Worm (Caenorhabditis elegans) whole organism, young adult: ENCODE measurements around the gene pigk-1.

Experiments used
- D2030.7 ChIP-seq: fragments of 200-800 bp; sonication (Bioruptor generic); IDR thresholded peaks from 2 replicates; pipeline ENCODE4 v1.3.6; 2022; ENCODE audit warnings: missing genetic modification reagents, missing genetic modification characterization, missing compliant biosample characterization
- F10E7.11 ChIP-seq: sonication (generic microtip); optimal IDR thresholded peaks from 2 replicates; lab custom pipeline; 2017; ENCODE audit warnings: mild to moderate bottlenecking, missing genetic modification characterization, moderate library complexity, missing compliant biosample characterization
- F33H1.4 ChIP-seq: fragments of 200-800 bp; sonication (Bioruptor generic); IDR thresholded peaks from 2 replicates; pipeline ENCODE4 v1.3.6; 2022; ENCODE audit warnings: missing genetic modification reagents, missing genetic modification characterization, missing compliant biosample characterization
- F49E8.2 ChIP-seq: sonication (generic microtip); optimal IDR thresholded peaks from 3 replicates; lab custom pipeline; 2017; ENCODE audit warnings: missing genetic modification characterization, mild to moderate bottlenecking, missing compliant biosample characterization, antibody characterized with exemption, moderate library complexity; ENCODE audit not compliant: insufficient read depth
- K11D2.4 ChIP-seq: fragments of 200-800 bp; sonication (Bioruptor generic); IDR thresholded peaks from 2 replicates; pipeline ENCODE4 v1.3.6; 2022; ENCODE audit warnings: missing genetic modification reagents, missing genetic modification characterization, missing compliant biosample characterization
- Y79H2A.3 ChIP-seq: fragments of 200-800 bp; sonication (Bioruptor generic); conservative IDR thresholded peaks from 2 replicates; pipeline ENCODE4 v1.3.6; 2022; ENCODE audit warnings: missing genetic modification reagents, missing genetic modification characterization, missing compliant biosample characterization
- attf-5 ChIP-seq: fragments of 200-800 bp; sonication (Bioruptor generic); optimal IDR thresholded peaks from 2 replicates; lab custom pipeline; 2018; ENCODE audit warnings: mild to moderate bottlenecking, missing genetic modification characterization, missing compliant biosample characterization
- cebp-2 ChIP-seq: fragments of 200-800 bp; sonication (Bioruptor generic); IDR thresholded peaks from 2 replicates; pipeline ENCODE4 v1.3.6; 2022; ENCODE audit warnings: missing genetic modification characterization, missing compliant biosample characterization
- ceh-100 ChIP-seq: fragments of 200-800 bp; sonication (Bioruptor generic); IDR thresholded peaks from 2 replicates; pipeline ENCODE4 v1.3.6; 2022; ENCODE audit warnings: missing genetic modification reagents, missing genetic modification characterization, missing compliant biosample characterization
- ceh-27 ChIP-seq: fragments of 200-800 bp; sonication (Bioruptor generic); optimal IDR thresholded peaks from 2 replicates; lab custom pipeline; 2018; ENCODE audit warnings: mild to moderate bottlenecking, missing genetic modification characterization, moderate library complexity, missing compliant biosample characterization
- ceh-40 ChIP-seq: fragments of 200-800 bp; sonication (Bioruptor generic); IDR thresholded peaks from 2 replicates; pipeline ENCODE4 v1.3.6; 2022; ENCODE audit warnings: missing genetic modification characterization, missing compliant biosample characterization
- ceh-58 ChIP-seq: fragments of 200-800 bp; sonication (Bioruptor generic); IDR thresholded peaks from 2 replicates; pipeline ENCODE4 v1.3.6; 2022; ENCODE audit warnings: missing genetic modification characterization, missing compliant biosample characterization
- ceh-91 ChIP-seq: fragments of 200-800 bp; sonication (Bioruptor generic); IDR thresholded peaks from 2 replicates; pipeline ENCODE4 v1.3.6; 2022; ENCODE audit warnings: missing genetic modification reagents, missing genetic modification characterization, missing compliant biosample characterization
- dox-1 ChIP-seq: fragments of 200-800 bp; sonication (Bioruptor generic); IDR thresholded peaks from 2 replicates; pipeline ENCODE4 v1.3.6; 2022; ENCODE audit warnings: missing genetic modification reagents, missing genetic modification characterization, missing compliant biosample characterization
- dpl-1 ChIP-seq: fragments of 150-350 bp; optimal IDR thresholded peaks from 2 replicates; lab custom pipeline; 2014; ENCODE audit warnings: missing biosample characterization, missing genetic modification reagents, missing genetic modification characterization
- efl-1 ChIP-seq: fragments of 150-350 bp; optimal IDR thresholded peaks from 2 replicates; lab custom pipeline; 2014; ENCODE audit warnings: missing biosample characterization, missing genetic modification reagents, missing genetic modification characterization
- egrh-3 ChIP-seq: fragments of 200-800 bp; sonication (Bioruptor generic); IDR thresholded peaks from 2 replicates; pipeline ENCODE4 v1.3.6; 2022; ENCODE audit warnings: missing genetic modification reagents, missing genetic modification characterization, missing compliant biosample characterization
- hmg-1.2 ChIP-seq: fragments of 200-800 bp; sonication (Bioruptor generic); IDR thresholded peaks from 2 replicates; pipeline ENCODE4 v1.3.6; 2022; ENCODE audit warnings: missing genetic modification reagents, missing genetic modification characterization, missing compliant biosample characterization
- hsf-1 ChIP-seq: fragments of 200-800 bp; sonication (Bioruptor generic); IDR thresholded peaks from 2 replicates; pipeline ENCODE4 v1.3.6; 2022; ENCODE audit warnings: missing genetic modification reagents, missing genetic modification characterization, missing compliant biosample characterization
- lin-54 ChIP-seq: fragments of 200-800 bp; sonication (Bioruptor generic); optimal IDR thresholded peaks from 2 replicates; lab custom pipeline; 2018; ENCODE audit warnings: mild to moderate bottlenecking, missing genetic modification characterization, missing compliant biosample characterization
- lsl-1 ChIP-seq: fragments of 200-800 bp; sonication (Bioruptor generic); optimal IDR thresholded peaks from 2 replicates; lab custom pipeline; 2018; ENCODE audit warnings: mild to moderate bottlenecking, missing genetic modification characterization, moderate library complexity, missing compliant biosample characterization
- madf-3 ChIP-seq: fragments of 200-800 bp; sonication (Bioruptor generic); IDR thresholded peaks from 2 replicates; pipeline ENCODE4 v1.3.6; 2022; ENCODE audit warnings: missing genetic modification reagents, missing genetic modification characterization, missing compliant biosample characterization
- madf-6 ChIP-seq: fragments of 200-800 bp; sonication (Bioruptor generic); IDR thresholded peaks from 2 replicates; pipeline ENCODE4 v1.3.6; 2022; ENCODE audit warnings: missing genetic modification reagents, missing genetic modification characterization, missing compliant biosample characterization
- madf-8 ChIP-seq: fragments of 200-800 bp; sonication (Bioruptor generic); conservative IDR thresholded peaks from 2 replicates; pipeline ENCODE4 v1.3.6; 2022; ENCODE audit warnings: missing genetic modification reagents, missing genetic modification characterization, missing compliant biosample characterization
- mcd-1 ChIP-seq: fragments of 200-800 bp; sonication (Bioruptor generic); IDR thresholded peaks from 2 replicates; pipeline ENCODE4 v1.3.6; 2022; ENCODE audit warnings: missing genetic modification reagents, missing genetic modification characterization, missing compliant biosample characterization
- nfya-2 ChIP-seq: fragments of 200-800 bp; sonication (Bioruptor generic); IDR thresholded peaks from 2 replicates; pipeline ENCODE4 v1.3.6; 2022; ENCODE audit warnings: missing genetic modification reagents, missing genetic modification characterization, missing compliant biosample characterization
- nfyb-1 ChIP-seq: fragments of 200-800 bp; sonication (Bioruptor generic); IDR thresholded peaks from 2 replicates; pipeline ENCODE4 v1.3.6; 2022; ENCODE audit warnings: missing genetic modification reagents, missing genetic modification characterization, missing compliant biosample characterization
- nhr-179 ChIP-seq: sonication (generic microtip); optimal IDR thresholded peaks from 2 replicates; lab custom pipeline; 2016; ENCODE audit warnings: mild to moderate bottlenecking, missing genetic modification characterization, missing compliant biosample characterization
- repo-1 ChIP-seq: sonication (generic microtip); optimal IDR thresholded peaks from 2 replicates; lab custom pipeline; 2017; ENCODE audit warnings: mild to moderate bottlenecking, missing genetic modification characterization, missing compliant biosample characterization
- rpc-1 ChIP-seq, 2 experiments: fragments of 150-350 bp in 1 of 2; sonication (generic microtip) in 1 of 2; optimal IDR thresholded peaks; 2 replicates each; lab custom pipeline; 2014 to 2018; ENCODE audit warnings: missing biosample characterization in 1 of 2, missing genetic modification characterization in 1 of 2, missing genetic modification reagents in 1 of 2, missing genotype in 1 of 2
- snpc-1.1 ChIP-seq: sonication (generic microtip); optimal IDR thresholded peaks from 2 replicates; lab custom pipeline; 2017; ENCODE audit warnings: missing genetic modification characterization, mild to moderate bottlenecking, missing compliant biosample characterization, antibody characterized with exemption, moderate library complexity, missing genotype, missing genetic modification reagents; ENCODE audit not compliant: insufficient read depth
- snpc-1.3 ChIP-seq: sonication (generic microtip); optimal IDR thresholded peaks from 2 replicates; lab custom pipeline; 2017; ENCODE audit warnings: missing genetic modification characterization, mild to moderate bottlenecking, missing compliant biosample characterization, antibody characterized with exemption, moderate library complexity, missing genotype, missing genetic modification reagents; ENCODE audit not compliant: insufficient read depth
- snpc-3.4 ChIP-seq: sonication (generic microtip); optimal IDR thresholded peaks from 2 replicates; lab custom pipeline; 2017; ENCODE audit warnings: missing genetic modification characterization, mild to moderate bottlenecking, missing compliant biosample characterization, antibody characterized with exemption, moderate library complexity, missing genotype, missing genetic modification reagents
- unc-130 ChIP-seq: sonication (generic microtip); optimal IDR thresholded peaks from 2 replicates; lab custom pipeline; 2016; ENCODE audit warnings: missing genetic modification reagents, missing genetic modification characterization, missing compliant biosample characterization
- unc-62 ChIP-seq: fragments of 150-350 bp; optimal IDR thresholded peaks from 2 replicates; lab custom pipeline; 2014; ENCODE audit warnings: missing biosample characterization, missing genetic modification reagents, missing genetic modification characterization
- xnd-1 ChIP-seq: sonication (generic microtip); optimal IDR thresholded peaks from 2 replicates; lab custom pipeline; 2016; ENCODE audit warnings: missing genotype, missing genetic modification reagents, missing genetic modification characterization, missing compliant biosample characterization
- ztf-18 ChIP-seq: sonication (generic microtip); optimal IDR thresholded peaks from 2 replicates; lab custom pipeline; 2016; ENCODE audit warnings: missing genotype, mild to moderate bottlenecking, missing genetic modification characterization, missing compliant biosample characterization
- ztf-25 ChIP-seq: fragments of 200-800 bp; sonication (Bioruptor generic); IDR thresholded peaks from 2 replicates; pipeline ENCODE4 v1.3.6; 2022; ENCODE audit warnings: missing genetic modification reagents, missing genetic modification characterization, missing compliant biosample characterization

The pigk-1 gene

ce11 chrIV:11109771-11110170 is at the start of gene pigk-1 (continued):
- TF ChIP-seq madf-3 (GFP tag; lab: Robert Waterston, UW) = peak; percentile 81
- no peak for TF ChIP-seq unc-62
- TF ChIP-seq madf-6 (GFP tag; lab: Robert Waterston, UW) = peak; percentile 82
- TF ChIP-seq dpl-1 = no peak
- TF ChIP-seq F10E7.11 (tag; lab: Kevin White, UChicago) = no peak
- TF ChIP-seq ztf-18 = no peak
- peak; percentile 37; the same call in 1 of the 2 replicates for TF ChIP-seq hmg-1.2 (GFP tag; lab: Robert Waterston, UW)
- no peak for TF ChIP-seq ztf-25
- peak; percentile 38; the same call in 1 of the 2 replicates for TF ChIP-seq D2030.7 (GFP tag; lab: Robert Waterston, UW)
- TF ChIP-seq snpc-1.1 (tag; lab: Kevin White, UChicago) = no peak
- TF ChIP-seq ceh-58 (GFP tag; lab: Robert Waterston, UW) = 0 out of 2 replicates have a peak, but pooled peaks have one; percentile 76
- 0 out of 2 replicates have a peak, but pooled peaks have one; percentile 41 for TF ChIP-seq cebp-2 (GFP tag; lab: Robert Waterston, UW)
- no peak for TF ChIP-seq ceh-91 (GFP tag; lab: Robert Waterston, UW)
- TF ChIP-seq ceh-40 (GFP tag; lab: Robert Waterston, UW) = no peak
- TF ChIP-seq Y79H2A.3 = no peak
- peak; percentile 43 for TF ChIP-seq snpc-1.3 (tag; lab: Kevin White, UChicago)
- TF ChIP-seq madf-8 (GFP tag; lab: Robert Waterston, UW) = peak; percentile 35; the same call in 1 of the 2 replicates
- TF ChIP-seq nhr-179 (tag; lab: Kevin White, UChicago) = no peak
- TF ChIP-seq attf-5 (GFP tag; lab: Kevin White, UChicago) = no peak
- TF ChIP-seq K11D2.4 = no peak
- no peak for TF ChIP-seq rpc-1 (optimal IDR thresholded peaks at IDR 0.05; lab: Kevin White, UChicago)
- TF ChIP-seq rpc-1 (tag; optimal IDR thresholded peaks at IDR 0.05; lab: Kevin White, UChicago) = no peak
- peak; percentile 2 for TF ChIP-seq ceh-27 (GFP tag; lab: Kevin White, UChicago)
- TF ChIP-seq egrh-3 (GFP tag; lab: Robert Waterston, UW) = no peak
- TF ChIP-seq dox-1 (GFP tag; lab: Robert Waterston, UW) = no peak
- TF ChIP-seq mcd-1 (GFP tag; lab: Robert Waterston, UW) = peak; percentile 48; the same call in 1 of the 2 replicates
- TF ChIP-seq ceh-100 (GFP tag; lab: Robert Waterston, UW) = no peak; the same call in 1 of the 2 replicates
- TF ChIP-seq, all 124 proteins: peak for 36

ce11 chrIV:11156526-11156925 is 46.7 kb upstream of the pigk-1 start:
- TF ChIP-seq repo-1 (tag; lab: Kevin White, UChicago) (no peak), madf-3 (GFP tag; lab: Robert Waterston, UW) (0 out of 2 replicates have a peak, but pooled peaks have one; percentile 53), hsf-1 (GFP tag; lab: Robert Waterston, UW) (0 out of 2 replicates have a peak, but pooled peaks have one; percentile 62), F49E8.2 (peak; percentile 5)

DNA sequence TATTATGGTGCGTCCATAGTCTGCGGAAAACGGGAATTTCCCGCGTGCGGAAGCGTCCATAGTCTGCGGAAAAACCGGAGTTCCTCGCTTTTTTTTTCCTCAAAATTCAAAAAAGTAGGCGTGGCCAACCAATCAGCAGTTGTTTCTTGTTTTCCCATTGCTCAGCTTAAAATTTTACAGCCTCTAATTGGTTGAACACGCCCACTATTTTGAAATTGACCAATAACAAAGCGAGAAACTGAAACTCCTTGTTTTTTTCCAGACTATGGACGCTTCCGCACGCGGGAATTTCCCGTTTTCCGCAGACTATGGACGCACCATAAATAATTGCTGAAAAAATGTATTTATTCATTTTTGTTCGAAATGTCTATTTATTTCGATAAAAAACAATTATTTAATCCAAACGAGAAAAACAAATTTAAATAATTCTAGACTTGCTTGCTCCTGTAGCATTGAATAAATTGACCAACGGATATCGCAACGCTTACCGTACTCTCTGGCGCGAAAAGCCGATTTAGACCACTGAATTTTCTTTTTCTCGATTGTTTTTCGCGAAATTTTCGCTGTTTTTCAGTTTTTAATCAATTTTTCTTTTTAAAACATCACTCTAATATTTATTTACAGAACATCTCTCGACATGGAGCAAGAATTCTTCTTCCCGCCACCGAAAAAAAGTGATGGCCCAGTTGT is 44.8 kb upstream of the pigk-1 start, which contains the start of gene C08F8.3:
TSS of gene C08F8.3 (plus strand) at position 620 of the 690 bp plus-strand sequence.
- TF ChIP-seq ceh-91 (GFP tag; lab: Robert Waterston, UW) (peak; percentile 85), F49E8.2 (peak; percentile 50), F33H1.4 (GFP tag; lab: Robert Waterston, UW) (peak; percentile 76), madf-6 (GFP tag; lab: Robert Waterston, UW) (peak; percentile 95), efl-1 (peak; percentile 95), xnd-1 (tag; lab: Kevin White, UChicago) (peak; percentile 78), madf-8 (GFP tag; lab: Robert Waterston, UW) (peak; percentile 92), D2030.7 (GFP tag; lab: Robert Waterston, UW) (peak; percentile 90), snpc-3.4 (tag; lab: Kevin White, UChicago) (peak; percentile 77), lin-54 (GFP tag; lab: Kevin White, UChicago) (peak; percentile 23), dox-1 (GFP tag; lab: Robert Waterston, UW) (peak; percentile 44; the same call in 1 of the 2 replicates), nfya-2 (GFP tag; lab: Robert Waterston, UW) (0 out of 2 replicates have a peak, but pooled peaks have one; percentile 90), dpl-1 (peak; percentile 71), nfyb-1 (GFP tag; lab: Robert Waterston, UW) (peak; percentile 93), lsl-1 (GFP tag; lab: Kevin White, UChicago) (peak; percentile 89), unc-130 (GFP tag; lab: Kevin White, UChicago) (peak; percentile 31), hmg-1.2 (GFP tag; lab: Robert Waterston, UW) (peak; percentile 49), hsf-1 (GFP tag; lab: Robert Waterston, UW) (peak; percentile 81; the same call in 1 of the 2 replicates), ceh-100 (GFP tag; lab: Robert Waterston, UW) (0 out of 2 replicates have a peak, but pooled peaks have one; percentile 23)
